Worm (Caenorhabditis elegans) whole organism, midembryonic: Measurements from ENCODE around the gene ZK470.2.
A peak's percentile ranks its signal among the peaks of the same experiment; 100 is the strongest.

Experiments
- T22C8.4 ChIP-seq: fragments of 200-800 bp; sonication (Bioruptor generic); IDR thresholded peaks from 2 replicates; pipeline ENCODE4 v1.3.6; 2022; ENCODE audit warnings: missing genetic modification characterization, missing compliant biosample characterization
- cog-1 ChIP-seq: sonication (generic microtip); optimal IDR thresholded peaks from 2 replicates; lab custom pipeline; 2016; ENCODE audit warnings: missing genetic modification characterization, missing compliant biosample characterization
- flt-1 ChIP-seq: fragments of 200-800 bp; sonication (Bioruptor generic); IDR thresholded peaks from 2 replicates; pipeline ENCODE4 v1.3.6; 2022; ENCODE audit warnings: missing genetic modification characterization, missing compliant biosample characterization
- klf-2 ChIP-seq: fragments of 200-800 bp; sonication (Bioruptor generic); conservative IDR thresholded peaks from 2 replicates; pipeline ENCODE4 v1.3.6; 2022; ENCODE audit warnings: missing genetic modification reagents, missing genetic modification characterization, missing compliant biosample characterization
- med-1 ChIP-seq: sonication (generic microtip); optimal IDR thresholded peaks from 2 replicates; lab custom pipeline; 2017; ENCODE audit warnings: missing genetic modification characterization, mild to moderate bottlenecking, missing compliant biosample characterization, antibody characterized with exemption, missing genetic modification reagents; ENCODE audit not compliant: insufficient read depth
- ref-1 ChIP-seq: fragments of 200-800 bp; sonication (Bioruptor generic); conservative IDR thresholded peaks from 2 replicates; pipeline ENCODE4 v1.3.6; 2022; ENCODE audit warnings: missing genetic modification reagents, missing genetic modification characterization, missing compliant biosample characterization
- tab-1 ChIP-seq: fragments of 200-800 bp; sonication (Bioruptor generic); IDR thresholded peaks from 2 replicates; pipeline ENCODE4 v1.3.6; 2022; ENCODE audit warnings: missing genetic modification characterization, missing compliant biosample characterization
- ztf-23 ChIP-seq: fragments of 200-800 bp; sonication (Bioruptor generic); IDR thresholded peaks from 2 replicates; pipeline ENCODE4 v1.3.6; 2022; ENCODE audit warnings: missing genetic modification reagents, missing genetic modification characterization, missing compliant biosample characterization
- ztf-29 ChIP-seq: fragments of 200-800 bp; sonication (Bioruptor generic); IDR thresholded peaks from 2 replicates; pipeline ENCODE4 v1.3.6; 2022; ENCODE audit warnings: missing genetic modification reagents, missing genetic modification characterization, missing compliant biosample characterization

The ZK470.2 gene

DNA sequence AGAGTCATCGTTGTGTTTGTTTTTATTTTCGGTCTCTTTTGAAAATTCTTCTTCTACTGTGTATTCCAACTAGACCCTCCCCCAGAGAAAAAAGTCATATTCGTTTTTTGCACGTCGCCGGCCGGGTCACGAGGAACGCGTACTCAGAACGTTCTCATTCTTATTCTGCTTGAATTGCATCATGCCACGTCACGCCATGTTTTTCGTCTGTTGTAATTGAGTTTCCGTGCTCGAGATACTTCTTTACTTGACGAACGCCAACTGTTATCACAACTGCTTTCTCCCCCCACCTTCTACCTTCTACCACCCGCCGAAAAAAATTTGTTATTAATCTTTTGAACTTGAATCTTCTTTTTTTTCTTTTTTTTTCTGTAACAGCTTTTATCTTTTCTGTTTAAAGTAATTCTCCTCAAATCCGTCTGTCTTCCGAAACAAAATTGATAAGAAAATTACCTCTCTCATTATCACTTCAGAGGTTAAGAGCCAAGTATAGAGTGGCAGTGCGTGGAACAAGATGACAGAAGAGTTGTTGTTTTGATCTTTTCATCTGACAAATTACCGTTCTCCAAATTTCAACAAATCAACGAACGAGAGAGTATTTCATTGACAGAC, 7.8 kb downstream of the ZK470.2 start:
- no peak for TF ChIP-seq T22C8.4 (GFP tag; lab: Robert Waterston, UW)
- no peak for TF ChIP-seq ztf-29 (GFP tag; lab: Robert Waterston, UW)
- TF ChIP-seq flt-1 = no peak
- TF ChIP-seq klf-2 (GFP tag; lab: Robert Waterston, UW) = no peak
- no peak for TF ChIP-seq med-1 (GFP tag; lab: Kevin White, UChicago)
- no peak for TF ChIP-seq tab-1 (GFP tag; lab: Robert Waterston, UW)
- TF ChIP-seq ref-1 (GFP tag; lab: Robert Waterston, UW) = no peak
- TF ChIP-seq ztf-23 (GFP tag; lab: Robert Waterston, UW) = no peak

DNA sequence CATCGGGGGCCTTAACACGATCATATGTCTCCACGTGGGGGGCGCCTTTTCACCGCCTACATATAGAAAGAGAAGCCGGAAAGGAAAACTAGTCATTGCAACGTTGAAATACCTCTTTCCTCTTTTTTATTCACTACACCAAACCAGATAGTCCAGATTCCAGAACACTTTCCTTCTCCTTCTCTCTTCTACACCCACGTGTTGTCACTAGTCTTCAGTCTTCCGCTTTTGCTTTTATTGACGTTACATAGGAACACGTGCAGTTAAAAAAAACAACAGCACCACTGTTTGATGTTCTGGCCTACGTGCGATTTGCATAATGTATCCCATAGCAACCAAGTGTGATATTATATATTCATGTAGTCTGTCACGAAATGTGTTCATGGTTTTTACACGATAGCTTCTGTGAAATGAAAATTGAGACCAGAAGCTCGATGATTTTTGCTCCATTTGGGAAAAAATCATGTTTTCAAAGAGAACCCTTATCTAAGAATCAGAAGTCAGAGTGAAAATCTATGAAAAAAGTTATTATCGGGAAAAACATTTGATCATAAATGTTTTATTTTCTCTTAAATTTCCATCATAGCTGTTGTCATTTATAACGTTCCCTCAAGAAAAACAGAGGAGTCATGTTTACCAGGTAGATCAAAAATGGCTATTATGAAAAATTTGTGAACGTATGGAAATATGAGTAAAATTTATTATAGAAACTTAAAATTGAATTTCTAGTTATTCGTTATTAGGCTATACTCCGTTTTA, 8.5 kb downstream of the ZK470.2 start:
- TF ChIP-seq T22C8.4 (GFP tag; lab: Robert Waterston, UW) = no peak
- no peak for TF ChIP-seq klf-2 (GFP tag; lab: Robert Waterston, UW)
- TF ChIP-seq tab-1 (GFP tag; lab: Robert Waterston, UW) = no peak
- TF ChIP-seq flt-1 = no peak
- no peak for TF ChIP-seq ztf-23 (GFP tag; lab: Robert Waterston, UW)
- no peak for TF ChIP-seq ztf-29 (GFP tag; lab: Robert Waterston, UW)
- no peak for TF ChIP-seq ref-1 (GFP tag; lab: Robert Waterston, UW)
- TF ChIP-seq cog-1 (tag; lab: Kevin White, UChicago) = no peak
- TF ChIP-seq med-1 (GFP tag; lab: Kevin White, UChicago) = no peak

- TF ChIP-seq flt-1 (no peak), klf-2 (GFP tag; lab: Robert Waterston, UW) (no peak), cog-1 (tag; lab: Kevin White, UChicago) (no peak), T22C8.4 (GFP tag; lab: Robert Waterston, UW) (no peak), ref-1 (GFP tag; lab: Robert Waterston, UW) (no peak), tab-1 (GFP tag; lab: Robert Waterston, UW) (no peak), med-1 (GFP tag; lab: Kevin White, UChicago) (no peak), ztf-29 (GFP tag; lab: Robert Waterston, UW) (no peak), ztf-23 (GFP tag; lab: Robert Waterston, UW) (no peak)
Observed at ce11 chrX:4144136-4144781, 9.3 kb downstream of the ZK470.2 start.

- TF ChIP-seq med-1 (GFP tag; lab: Kevin White, UChicago) = no peak
- TF ChIP-seq ztf-23 (GFP tag; lab: Robert Waterston, UW) = no peak
- peak; percentile 92 for TF ChIP-seq T22C8.4 (GFP tag; lab: Robert Waterston, UW)
- TF ChIP-seq tab-1 (GFP tag; lab: Robert Waterston, UW) = 0 out of 2 replicates have a peak, but pooled peaks have one; percentile 48
- no peak for TF ChIP-seq ztf-29 (GFP tag; lab: Robert Waterston, UW)
- TF ChIP-seq cog-1 (tag; lab: Kevin White, UChicago) = no peak
- TF ChIP-seq ref-1 (GFP tag; lab: Robert Waterston, UW) = no peak
- TF ChIP-seq flt-1 = no peak
Observed at ce11 chrX:4145051-4145826, 10.3 kb downstream of the ZK470.2 start.

DNA sequence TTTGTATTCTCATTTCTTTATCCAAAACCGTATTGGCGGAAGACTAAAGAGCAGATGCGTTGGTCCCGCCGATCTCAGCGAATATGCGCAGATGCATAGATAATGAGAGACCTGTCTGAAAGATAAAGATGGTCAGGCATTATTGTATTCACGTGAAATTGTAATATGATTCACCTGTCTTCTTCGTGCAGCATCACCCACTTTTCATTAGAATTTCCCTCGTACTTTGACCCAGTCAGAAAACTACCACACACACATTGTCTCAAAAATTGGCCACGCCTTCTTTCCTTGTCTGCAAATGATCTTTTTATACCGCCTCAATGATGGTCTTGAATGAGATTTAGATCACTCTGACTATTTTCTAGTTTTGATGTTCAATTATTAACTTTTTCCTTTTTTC, 11.1 kb downstream of the ZK470.2 start:
- TF ChIP-seq cog-1 (tag; lab: Kevin White, UChicago) = no peak
- no peak for TF ChIP-seq tab-1 (GFP tag; lab: Robert Waterston, UW)
- no peak for TF ChIP-seq ztf-29 (GFP tag; lab: Robert Waterston, UW)
- no peak for TF ChIP-seq klf-2 (GFP tag; lab: Robert Waterston, UW)
- TF ChIP-seq ref-1 (GFP tag; lab: Robert Waterston, UW) = no peak
- TF ChIP-seq T22C8.4 (GFP tag; lab: Robert Waterston, UW) = no peak
- TF ChIP-seq ztf-23 (GFP tag; lab: Robert Waterston, UW) = no peak
- no peak for TF ChIP-seq med-1 (GFP tag; lab: Kevin White, UChicago)
- no peak for TF ChIP-seq flt-1

DNA sequence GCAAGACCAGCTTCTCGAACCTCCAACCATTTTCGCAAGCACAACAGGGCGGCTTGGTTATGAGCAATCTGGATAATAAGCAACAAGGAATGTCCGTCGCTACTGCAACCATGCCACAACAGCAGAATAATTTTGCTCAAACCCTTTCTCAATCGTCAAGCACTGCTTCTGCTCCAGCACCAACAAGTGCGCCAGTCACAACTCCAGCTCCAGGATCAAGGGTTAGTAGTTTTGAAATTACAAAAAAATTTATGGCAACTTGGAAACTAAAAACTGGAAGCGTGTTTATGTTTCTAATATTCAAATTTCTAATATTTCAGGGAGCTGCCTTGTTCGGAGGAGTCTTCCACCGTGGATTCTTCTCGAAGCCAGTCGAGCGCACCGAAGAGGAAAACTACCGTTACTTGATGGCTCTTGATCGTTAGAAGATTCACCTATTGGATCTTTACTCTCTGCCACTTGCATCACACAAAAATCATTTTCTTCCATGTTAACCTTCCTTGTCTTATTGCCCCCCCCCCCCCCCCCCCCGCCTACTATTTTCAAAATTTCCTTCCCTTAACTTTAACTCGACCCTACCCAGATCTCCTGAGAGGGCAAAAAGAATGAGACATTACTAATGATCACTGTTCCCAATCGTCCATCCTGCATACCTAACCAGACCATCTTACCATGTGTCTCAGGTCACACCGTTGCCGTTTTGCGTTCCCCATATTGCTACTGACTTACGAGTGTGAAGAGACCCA, 12.0 kb downstream of the ZK470.2 start:
- no peak for TF ChIP-seq klf-2 (GFP tag; lab: Robert Waterston, UW)
- no peak for TF ChIP-seq med-1 (GFP tag; lab: Kevin White, UChicago)

DNA sequence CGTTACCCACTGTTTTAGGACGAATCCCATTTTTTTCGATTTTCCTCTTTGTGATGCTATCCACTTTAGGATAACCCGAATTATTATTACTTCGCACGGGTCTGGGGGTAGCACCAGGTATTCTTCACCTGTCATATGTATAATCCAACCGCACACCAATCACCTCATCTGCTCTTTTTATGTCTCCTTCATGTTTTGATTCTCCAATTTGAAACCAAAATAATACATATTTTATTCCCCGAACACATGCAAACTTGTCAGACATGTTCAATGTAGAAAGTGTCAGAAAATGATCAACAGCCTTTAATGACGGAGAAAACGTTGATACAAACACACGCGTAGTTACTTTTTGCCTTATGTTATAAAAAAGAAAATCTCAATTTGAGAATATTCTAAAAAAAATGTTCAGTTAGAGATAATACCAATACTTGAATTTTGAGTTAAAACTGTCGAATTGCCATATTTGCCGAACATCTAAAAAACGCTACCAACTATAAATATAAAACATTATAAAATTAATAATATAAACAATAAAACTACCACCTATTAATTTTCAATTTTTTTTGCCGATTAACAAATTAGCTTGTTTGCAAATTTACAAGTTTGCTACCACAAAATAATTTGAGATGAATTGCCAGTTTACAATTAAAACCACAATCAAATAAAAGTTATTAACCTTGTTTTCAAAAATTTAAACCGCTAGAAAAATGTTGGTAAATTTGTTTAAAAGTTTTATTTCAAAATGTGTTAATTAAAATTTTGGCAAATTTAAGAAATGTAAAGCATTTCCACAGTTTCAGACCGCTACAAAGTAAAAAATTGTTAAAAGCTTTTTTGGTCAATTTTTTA, 12.9 kb downstream of the ZK470.2 start:
- TF ChIP-seq T22C8.4 (GFP tag; lab: Robert Waterston, UW) (no peak), med-1 (GFP tag; lab: Kevin White, UChicago) (no peak), cog-1 (tag; lab: Kevin White, UChicago) (no peak), tab-1 (GFP tag; lab: Robert Waterston, UW) (no peak), ztf-29 (GFP tag; lab: Robert Waterston, UW) (no peak), ztf-23 (GFP tag; lab: Robert Waterston, UW) (no peak), flt-1 (no peak), klf-2 (GFP tag; lab: Robert Waterston, UW) (no peak), ref-1 (GFP tag; lab: Robert Waterston, UW) (no peak)
